Fruit fly (Drosophila melanogaster) whole organism, embryonic: ENCODE measurements around the gene gpp.

Experiments
- Adf1 ChIP-seq: fragments of 200-800 bp; sonication (Bioruptor generic); IDR thresholded peaks from 2 replicates; pipeline ENCODE4 v1.3.6; 2022; ENCODE audit warnings: missing biosample characterization, missing genetic modification characterization
- Blimp-1 ChIP-seq: fragments of 200-800 bp; sonication (Bioruptor generic); optimal IDR thresholded peaks from 3 replicates; lab custom pipeline; 2018; ENCODE audit warnings: missing biosample characterization, missing genetic modification characterization, mild to moderate bottlenecking, moderate library complexity, missing genetic modification reagents
- CG10274 ChIP-seq: fragments of 200-800 bp; sonication (Bioruptor generic); optimal IDR thresholded peaks from 3 replicates; lab custom pipeline; 2017; ENCODE audit warnings: missing biosample characterization, mild to moderate bottlenecking, missing genetic modification characterization
- CG12155 ChIP-seq: fragments of 200-800 bp; sonication (Bioruptor generic); optimal IDR thresholded peaks from 3 replicates; lab custom pipeline; 2016; ENCODE audit warnings: missing biosample characterization, missing genetic modification characterization
- CG15073 ChIP-seq: fragments of 200-800 bp; sonication (Bioruptor generic); optimal IDR thresholded peaks from 2 replicates; lab custom pipeline; 2016; ENCODE audit warnings: missing biosample characterization, missing genetic modification characterization
- CG16815 ChIP-seq: fragments of 200-800 bp; sonication (Bioruptor generic); optimal IDR thresholded peaks from 3 replicates; lab custom pipeline; 2017; ENCODE audit warnings: missing biosample characterization, mild to moderate bottlenecking, missing genetic modification characterization
- CG18476 ChIP-seq: fragments of 200-800 bp; sonication (Bioruptor generic); optimal IDR thresholded peaks from 2 replicates; lab custom pipeline; 2016; ENCODE audit warnings: missing biosample characterization, mild to moderate bottlenecking, missing genetic modification characterization
- CG18599 ChIP-seq: fragments of 200-800 bp; sonication (Bioruptor generic); optimal IDR thresholded peaks from 3 replicates; lab custom pipeline; 2017; ENCODE audit warnings: missing biosample characterization, missing genetic modification characterization, mild to moderate bottlenecking, moderate library complexity, missing genetic modification reagents
- CG3065 ChIP-seq: fragments of 200-800 bp; sonication (Bioruptor generic); optimal IDR thresholded peaks from 2 replicates; lab custom pipeline; 2016; ENCODE audit warnings: missing biosample characterization, missing genetic modification characterization
- CG32532 ChIP-seq: fragments of 200-800 bp; sonication (Bioruptor generic); IDR thresholded peaks from 2 replicates; pipeline ENCODE4 v1.3.6; 2022; ENCODE audit warnings: missing biosample characterization, missing genetic modification characterization
- CG8478 ChIP-seq: fragments of >200 bp; optimal IDR thresholded peaks from 2 replicates; lab custom pipeline; 2018
- CG8944 ChIP-seq: fragments of 200-800 bp; sonication (Bioruptor generic); optimal IDR thresholded peaks from 3 replicates; lab custom pipeline; 2016; ENCODE audit warnings: missing biosample characterization, missing genetic modification characterization
- CG9727 ChIP-seq: fragments of 200-800 bp; sonication (Bioruptor generic); optimal IDR thresholded peaks from 3 replicates; lab custom pipeline; 2017; ENCODE audit warnings: missing biosample characterization, mild to moderate bottlenecking, missing genetic modification characterization
- CHES-1-like ChIP-seq: fragments of 200-800 bp; sonication (Bioruptor generic); optimal IDR thresholded peaks from 2 replicates; lab custom pipeline; 2016; ENCODE audit warnings: missing biosample characterization, missing genetic modification characterization
- Chrac-16 ChIP-seq: fragments of 200-800 bp; sonication (Bioruptor generic); optimal IDR thresholded peaks from 3 replicates; lab custom pipeline; 2016; ENCODE audit warnings: missing biosample characterization, missing genetic modification characterization
- Drgx ChIP-seq: fragments of 200-800 bp; sonication (Bioruptor generic); IDR thresholded peaks from 2 replicates; pipeline ENCODE4 v1.3.6; 2022; ENCODE audit warnings: missing biosample characterization, missing genetic modification characterization
- H2.0 ChIP-seq: fragments of 200-800 bp; sonication (Bioruptor generic); IDR thresholded peaks from 2 replicates; pipeline ENCODE4 v1.3.6; 2022; ENCODE audit warnings: missing biosample characterization, missing genetic modification characterization
- HLH54F ChIP-seq: fragments of 200-800 bp; sonication (Bioruptor generic); optimal IDR thresholded peaks from 3 replicates; lab custom pipeline; 2016; ENCODE audit warnings: missing biosample characterization, missing genetic modification characterization
- Hand ChIP-seq: fragments of 200-800 bp; sonication (Bioruptor generic); optimal IDR thresholded peaks from 2 replicates; lab custom pipeline; 2017; ENCODE audit warnings: mild to moderate bottlenecking, missing biosample characterization, missing genetic modification reagents, missing genetic modification characterization
- Hey ChIP-seq: fragments of 200-800 bp; sonication (Bioruptor generic); optimal IDR thresholded peaks from 3 replicates; lab custom pipeline; 2018; ENCODE audit warnings: missing biosample characterization, mild to moderate bottlenecking, missing genetic modification characterization
- Lhr ChIP-seq: fragments of 200-800 bp; sonication (Bioruptor generic); optimal IDR thresholded peaks from 3 replicates; lab custom pipeline; 2017; ENCODE audit warnings: mild to moderate bottlenecking, missing biosample characterization, missing genetic modification reagents, missing genetic modification characterization
- MTF-1 ChIP-seq: fragments of 200-800 bp; sonication (Bioruptor generic); optimal IDR thresholded peaks from 2 replicates; lab custom pipeline; 2018; ENCODE audit warnings: missing biosample characterization, mild to moderate bottlenecking, missing genetic modification characterization, borderline replicate concordance
- Med ChIP-seq: fragments of 200-800 bp; sonication (Bioruptor generic); peaks from one replicate; lab custom pipeline; 2016; ENCODE audit warnings: missing biosample characterization, missing genetic modification characterization, mild to moderate bottlenecking, inconsistent platforms, moderate library complexity
- NfI ChIP-seq: fragments of 200-800 bp; sonication (Bioruptor generic); optimal IDR thresholded peaks from 3 replicates; lab custom pipeline; 2018; ENCODE audit warnings: missing biosample characterization, mild to moderate bottlenecking, missing genetic modification characterization, moderate library complexity
- Optix ChIP-seq: fragments of 200-800 bp; sonication (Bioruptor generic); IDR thresholded peaks from 3 replicates; pipeline ENCODE4 v1.3.6; 2022; ENCODE audit warnings: missing biosample characterization, missing genetic modification characterization
- Ptx1 ChIP-seq: fragments of 200-800 bp; sonication (Bioruptor generic); IDR thresholded peaks from 2 replicates; pipeline ENCODE4 v1.3.6; 2022; ENCODE audit warnings: missing biosample characterization, missing genetic modification characterization
- Spps ChIP-seq: fragments of 200-800 bp; sonication (Bioruptor generic); optimal IDR thresholded peaks from 2 replicates; lab custom pipeline; 2018; ENCODE audit warnings: missing biosample characterization, mild to moderate bottlenecking, missing genetic modification characterization
- Trl ChIP-seq, 3 experiments: fragments of >200 bp in 2 of 3; fragments of 200-800 bp in 1 of 3; sonication (Bioruptor generic) in 1 of 3; optimal IDR thresholded peaks; 2 replicates in 1 of 3; 3 replicates in 2 of 3; lab custom pipeline; 2016 to 2017; ENCODE audit warnings: missing biosample characterization in 1 of 3, missing genetic modification characterization in 1 of 3
- amos ChIP-seq: fragments of 200-800 bp; sonication (Bioruptor generic); IDR thresholded peaks from 2 replicates; pipeline ENCODE4 v1.3.6; 2022; ENCODE audit warnings: missing biosample characterization, missing genetic modification characterization; ENCODE audit not compliant: partially characterized antibody
- cg ChIP-seq: fragments of 200-800 bp; sonication (Bioruptor generic); optimal IDR thresholded peaks from 3 replicates; lab custom pipeline; 2019; ENCODE audit warnings: missing biosample characterization, mild to moderate bottlenecking, missing genetic modification characterization, moderate library complexity
- chinmo ChIP-seq: fragments of 200-800 bp; sonication (Bioruptor generic); IDR thresholded peaks from 4 replicates; pipeline ENCODE4 v1.3.6; 2022; ENCODE audit warnings: missing biosample characterization, missing genetic modification characterization; ENCODE audit not compliant: partially characterized antibody
- chm ChIP-seq: fragments of 200-800 bp; sonication (Bioruptor generic); IDR thresholded peaks from 2 replicates; pipeline ENCODE4 v1.3.6; 2022; ENCODE audit warnings: missing biosample characterization, missing genetic modification characterization
- crol ChIP-seq: fragments of 200-800 bp; sonication (Bioruptor generic); IDR thresholded peaks from 2 replicates; pipeline ENCODE4 v1.3.6; 2022; ENCODE audit warnings: missing biosample characterization, missing genetic modification characterization
- dmrt11E ChIP-seq: fragments of 200-800 bp; sonication (Bioruptor generic); optimal IDR thresholded peaks from 3 replicates; lab custom pipeline; 2018; ENCODE audit warnings: missing biosample characterization, mild to moderate bottlenecking, missing genetic modification characterization, moderate library complexity
- eyg ChIP-seq: fragments of 200-800 bp; sonication (Bioruptor generic); optimal IDR thresholded peaks from 3 replicates; lab custom pipeline; 2016; ENCODE audit warnings: missing biosample characterization, missing genetic modification characterization
- fd64A ChIP-seq: fragments of 200-800 bp; sonication (Bioruptor generic); optimal IDR thresholded peaks from 3 replicates; lab custom pipeline; 2018; ENCODE audit warnings: missing biosample characterization, mild to moderate bottlenecking, missing genetic modification characterization
- hkb ChIP-seq, 2 experiments: fragments of 200-800 bp in 1 of 2; fragments of >200 bp in 1 of 2; sonication (Bioruptor generic) in 1 of 2; IDR thresholded peaks in 1 of 2; optimal IDR thresholded peaks in 1 of 2; 2 replicates each; pipeline versions ENCODE4 v1.3.6 to Lab custom; 2017 to 2022; ENCODE audit warnings: missing biosample characterization in 1 of 2, missing genetic modification characterization in 1 of 2
- mirr ChIP-seq: fragments of 200-800 bp; sonication (Bioruptor generic); optimal IDR thresholded peaks from 3 replicates; lab custom pipeline; 2018; ENCODE audit warnings: missing biosample characterization, mild to moderate bottlenecking, missing genetic modification characterization
- nerfin-1 ChIP-seq: fragments of 200-800 bp; sonication (Bioruptor generic); optimal IDR thresholded peaks from 3 replicates; lab custom pipeline; 2019; ENCODE audit warnings: missing biosample characterization, mild to moderate bottlenecking, missing genetic modification characterization, moderate library complexity
- onecut ChIP-seq: fragments of 200-800 bp; sonication (Bioruptor generic); IDR thresholded peaks from 2 replicates; pipeline ENCODE4 v1.3.6; 2022; ENCODE audit warnings: missing biosample characterization, missing genetic modification characterization
- prd ChIP-seq, 3 experiments: fragments of >200 bp in 2 of 3; fragments of 200-800 bp in 1 of 3; sonication (Bioruptor generic) in 1 of 3; optimal IDR thresholded peaks in 2 of 3; IDR thresholded peaks in 1 of 3; 2 replicates in 2 of 3; 3 replicates in 1 of 3; pipeline versions ENCODE4 v1.3.6 to Lab custom; 2017 to 2022; ENCODE audit warnings: missing biosample characterization in 1 of 3, missing genetic modification characterization in 1 of 3
- rib ChIP-seq: fragments of 200-800 bp; sonication (Bioruptor generic); IDR thresholded peaks from 2 replicates; pipeline ENCODE4 v1.3.6; 2022; ENCODE audit warnings: missing biosample characterization, missing genetic modification characterization
- scrt ChIP-seq: fragments of 200-800 bp; sonication (Bioruptor generic); optimal IDR thresholded peaks from 2 replicates; lab custom pipeline; 2018; ENCODE audit warnings: missing biosample characterization, mild to moderate bottlenecking, missing genetic modification characterization, moderate library complexity
- sens ChIP-seq: fragments of 200-800 bp; sonication (Bioruptor generic); peaks from one replicate; lab custom pipeline; 2016; ENCODE audit warnings: missing biosample characterization, missing genetic modification characterization
- seq ChIP-seq: fragments of 200-800 bp; sonication (Bioruptor generic); IDR thresholded peaks from 2 replicates; pipeline ENCODE4 v1.3.6; 2022; ENCODE audit warnings: missing biosample characterization, missing genetic modification characterization
- tap ChIP-seq: fragments of 200-800 bp; optimal IDR thresholded peaks from 3 replicates; lab custom pipeline; 2019; ENCODE audit warnings: missing biosample characterization, mild to moderate bottlenecking, missing genetic modification characterization, moderate library complexity
- tup ChIP-seq: fragments of 200-800 bp; sonication (Bioruptor generic); optimal IDR thresholded peaks from 2 replicates; lab custom pipeline; 2016; ENCODE audit warnings: missing biosample characterization, mild to moderate bottlenecking, missing genetic modification characterization, moderate library complexity
- vvl ChIP-seq: fragments of 200-800 bp; sonication (Bioruptor generic); IDR thresholded peaks from 2 replicates; pipeline ENCODE4 v1.3.6; 2022; ENCODE audit warnings: missing biosample characterization, missing genetic modification characterization
- zen ChIP-seq: fragments of 200-800 bp; sonication (Bioruptor generic); optimal IDR thresholded peaks from 3 replicates; lab custom pipeline; 2018; ENCODE audit warnings: missing biosample characterization, mild to moderate bottlenecking, missing genetic modification characterization, moderate library complexity

Gene gpp

dm6 chr3R:6419103-6419502 lies 12.4 kb downstream of the gpp start (continued):
- TF ChIP-seq CG12155 (GFP tag; lab: Kevin White, UChicago) (no peak), Chrac-16 (GFP tag; lab: Kevin White, UChicago) (no peak), onecut (GFP tag; lab: Robert Waterston, UW) (peak; percentile 100), CG18476 (GFP tag; lab: Kevin White, UChicago) (no peak), chinmo (0 out of 4 replicates have a peak, but pooled peaks have one; percentile 64), dmrt11E (tag; lab: Kevin White, UChicago) (no peak), CG16815 (no peak), scrt (GFP tag; lab: Kevin White, UChicago) (peak; percentile 6), Adf1 (GFP tag; lab: Robert Waterston, UW) (peak; percentile 96), CG15073 (no peak), seq (peak; percentile 25; the same call in 1 of the 2 replicates), CG10274 (no peak), chm (GFP tag; lab: Robert Waterston, UW) (no peak), Ptx1 (no peak), H2.0 (GFP tag; lab: Robert Waterston, UW) (no peak), CG8478 (no peak), fd64A (GFP tag; lab: Kevin White, UChicago) (no peak), Med (GFP tag; lab: Kevin White, UChicago) (peak; percentile 61), hkb (optimal IDR thresholded peaks at IDR 0.05; lab: Kevin White, UChicago) (no peak), hkb (GFP tag; IDR thresholded peaks at IDR 0.05; lab: Robert Waterston, UW) (no peak), sens (peak; percentile 22), Hand (GFP tag; lab: Kevin White, UChicago) (no peak), cg (GFP tag; lab: Kevin White, UChicago) (peak; percentile 6), CG18599 (GFP tag; lab: Kevin White, UChicago) (peak; percentile 24)

- TF ChIP-seq CG32532: 0 out of 2 replicates have a peak, but pooled peaks have one; percentile 12
- peak; percentile 48 to 67 for TF ChIP-seq Trl (optimal IDR thresholded peaks at IDR 0.05; lab: Kevin White, UChicago)
- TF ChIP-seq Trl (GFP tag; optimal IDR thresholded peaks at IDR 0.05; lab: Kevin White, UChicago): no peak
- 0 out of 2 replicates have a peak, but pooled peaks have one; percentile 17 for TF ChIP-seq Drgx
- 0 out of 2 replicates have a peak, but pooled peaks have one; percentile 18 for TF ChIP-seq vvl (GFP tag; lab: Robert Waterston, UW)
- no peak for TF ChIP-seq zen
- TF ChIP-seq Lhr (GFP tag; lab: Kevin White, UChicago): no peak
- no peak for TF ChIP-seq CG8944 (GFP tag; lab: Kevin White, UChicago)
- no peak for TF ChIP-seq Optix (GFP tag; lab: Robert Waterston, UW)
- no peak for TF ChIP-seq CG9727
- TF ChIP-seq HLH54F (GFP tag; lab: Kevin White, UChicago): no peak
- peak; percentile 47; the same call in 1 of the 2 replicates for TF ChIP-seq Adf1 (GFP tag; lab: Robert Waterston, UW)
- TF ChIP-seq tup (GFP tag; lab: Kevin White, UChicago): no peak
- TF ChIP-seq rib (GFP tag; lab: Robert Waterston, UW): 0 out of 2 replicates have a peak, but pooled peaks have one; percentile 40
- peak; percentile 79 for TF ChIP-seq nerfin-1 (tag; lab: Kevin White, UChicago)
- peak; percentile 71 for TF ChIP-seq cg (GFP tag; lab: Kevin White, UChicago)
- peak; percentile 40 for TF ChIP-seq crol (GFP tag; lab: Robert Waterston, UW)
- no peak for TF ChIP-seq CHES-1-like (GFP tag; lab: Kevin White, UChicago)
- TF ChIP-seq Blimp-1 (GFP tag; lab: Kevin White, UChicago): no peak
- TF ChIP-seq Spps: no peak
- no peak for TF ChIP-seq amos (GFP tag; lab: Robert Waterston, UW)
- no peak for TF ChIP-seq prd (optimal IDR thresholded peaks at IDR 0.05; lab: Kevin White, UChicago)
- TF ChIP-seq prd (GFP tag; IDR thresholded peaks at IDR 0.05; lab: Robert Waterston, UW): no peak
- TF ChIP-seq NfI (GFP tag; lab: Kevin White, UChicago): no peak
- no peak for TF ChIP-seq eyg
- no peak for TF ChIP-seq tap (tag; lab: Kevin White, UChicago)
- peak; percentile 72 for TF ChIP-seq Hey (tag; lab: Kevin White, UChicago)
- no peak for TF ChIP-seq MTF-1 (GFP tag; lab: Kevin White, UChicago)
- TF ChIP-seq mirr (GFP tag; lab: Kevin White, UChicago): peak; percentile 23
- no peak for TF ChIP-seq CG3065
These were observed 13.3 kb downstream of the gpp start for dm6 chr3R:6419942-6420341.
